Worm (Caenorhabditis elegans): ENCODE data around the gene B0554.4.

B0554.4 gene

DNA sequence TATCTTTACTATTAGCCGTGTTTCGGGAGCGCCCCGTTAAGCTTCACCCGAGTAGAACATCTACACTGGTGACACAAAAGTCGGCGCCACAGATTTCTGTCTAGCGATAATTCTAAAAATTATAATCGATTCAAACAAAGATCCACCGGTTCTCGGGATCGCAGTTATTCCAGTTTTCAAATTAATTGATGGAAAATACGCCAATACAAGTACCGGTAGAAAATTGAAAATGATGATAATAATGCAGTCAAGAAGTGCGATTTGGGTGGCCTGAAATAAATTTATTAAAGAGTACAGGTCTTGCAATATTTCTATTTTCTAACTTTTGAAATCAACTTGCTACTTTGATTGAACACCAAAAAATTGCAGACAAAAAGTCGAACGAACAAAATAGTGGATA is 38.6 kb downstream of the B0554.4 start:
- TF ChIP-seq sdc-2 (tag; optimal IDR thresholded peaks at IDR 0.05): no peak
- TF ChIP-seq elt-4 (tag; optimal IDR thresholded peaks at IDR 0.05): no peak
- no peak for TF ChIP-seq ceh-6 (GFP tag; optimal IDR thresholded peaks at IDR 0.05)
- no peak for TF ChIP-seq syd-9 (tag; optimal IDR thresholded peaks at IDR 0.05)
- no peak for TF ChIP-seq unc-3 (GFP tag; conservative IDR thresholded peaks at IDR 0.05)
- no peak for TF ChIP-seq unc-3 (tag; optimal IDR thresholded peaks at IDR 0.05)
- TF ChIP-seq gmeb-2 (tag; optimal IDR thresholded peaks at IDR 0.05): no peak
- TF ChIP-seq che-1 (tag; optimal IDR thresholded peaks at IDR 0.05): no peak
- TF ChIP-seq F13H6.1 (tag; optimal IDR thresholded peaks at IDR 0.05): no peak
- no peak for TF ChIP-seq hlh-6 (tag; optimal IDR thresholded peaks at IDR 0.05)
- no peak for TF ChIP-seq unc-42 (tag; optimal IDR thresholded peaks at IDR 0.05)

DNA sequence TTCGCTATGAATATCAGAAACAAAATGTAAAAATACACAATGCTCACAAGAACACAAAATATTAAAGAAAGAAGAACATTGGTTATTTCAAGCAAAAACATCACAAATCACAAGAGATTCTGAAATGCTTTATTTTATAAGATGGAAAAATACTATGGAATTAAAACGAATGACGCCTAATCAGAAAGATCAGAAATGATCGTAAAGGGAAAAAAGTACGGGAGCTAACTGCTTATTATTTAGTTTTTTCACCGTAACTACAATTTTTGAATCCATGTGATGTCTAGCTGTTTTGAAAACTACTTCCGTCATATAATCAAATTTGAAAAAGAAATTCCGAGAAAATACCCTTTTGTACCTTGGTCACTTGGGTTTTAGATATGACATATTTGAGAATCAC is 39.5 kb downstream of the B0554.4 start, which contains the start of gene srbc-57:
Gene srbc-57 (minus strand): TSS at position 101 of the 400 bp plus-strand sequence.
- TF ChIP-seq dve-1 (tag; optimal IDR thresholded peaks at IDR 0.05): no peak
- no peak for TF ChIP-seq pros-1 (tag; optimal IDR thresholded peaks at IDR 0.05)
- TF ChIP-seq sox-2 (GFP tag; IDR thresholded peaks at IDR 0.05): no peak
- TF ChIP-seq fax-1 (tag; optimal IDR thresholded peaks at IDR 0.05): no peak
- TF ChIP-seq hlh-30 (tag; optimal IDR thresholded peaks at IDR 0.05; ENCODE audit: insufficient read depth): no peak
- no peak for TF ChIP-seq lin-11 (tag; optimal IDR thresholded peaks at IDR 0.05)
- TF ChIP-seq pha-2 (tag; optimal IDR thresholded peaks at IDR 0.05): no peak
- TF ChIP-seq hlh-6 (tag; optimal IDR thresholded peaks at IDR 0.05): no peak
- no peak for TF ChIP-seq mec-3 (tag; optimal IDR thresholded peaks at IDR 0.05; ENCODE audit: borderline replicate concordance)
- no peak for TF ChIP-seq rnt-1 (tag; optimal IDR thresholded peaks at IDR 0.05)
- TF ChIP-seq dmd-4 (tag; optimal IDR thresholded peaks at IDR 0.05; ENCODE audit: borderline replicate concordance): no peak
- TF ChIP-seq Y22D7AL.16 (tag; optimal IDR thresholded peaks at IDR 0.05): no peak
- no peak for TF ChIP-seq npax-4 (tag; optimal IDR thresholded peaks at IDR 0.05)
- no peak for TF ChIP-seq zip-5 (tag; optimal IDR thresholded peaks at IDR 0.05)
- TF ChIP-seq ceh-45 (GFP tag; IDR thresholded peaks at IDR 0.05): no peak
- no peak for TF ChIP-seq F13H6.1 (tag; optimal IDR thresholded peaks at IDR 0.05)

- TF ChIP-seq ref-2 (tag; optimal IDR thresholded peaks at IDR 0.05): no peak
- no peak for TF ChIP-seq tbx-2 (tag; optimal IDR thresholded peaks at IDR 0.05)
- no peak for TF ChIP-seq ceh-45 (GFP tag; IDR thresholded peaks at IDR 0.05)
- no peak for TF ChIP-seq unc-3 (GFP tag; conservative IDR thresholded peaks at IDR 0.05)
- TF ChIP-seq unc-3 (tag; optimal IDR thresholded peaks at IDR 0.05): no peak
Observed at ce11 chrV:472589-472988, 43.6 kb downstream of the B0554.4 start, which contains the start of gene srt-31. Gene srt-31, plus strand, starts transcription at chrV:472889.

DNA sequence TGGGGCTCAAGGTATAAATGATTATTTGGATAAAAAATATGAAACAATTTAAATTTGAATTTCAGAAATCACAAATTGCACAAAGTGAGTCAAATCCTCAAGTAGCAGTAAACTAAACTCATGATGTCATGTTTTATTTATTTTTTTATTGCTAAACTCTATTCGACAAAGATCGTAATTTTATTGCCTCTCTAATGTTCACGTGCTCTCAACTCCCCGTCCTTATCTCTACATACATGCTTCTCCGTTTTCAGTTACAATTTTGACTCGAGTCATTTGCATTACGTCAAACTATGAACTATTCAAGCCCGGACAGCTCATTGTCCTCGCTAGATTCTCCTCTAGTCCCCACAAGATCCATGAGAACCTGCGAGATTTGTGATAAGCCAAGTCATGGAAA is 45.6 kb downstream of the B0554.4 start, which contains the start of gene nhr-99:
Gene nhr-99 (plus strand): TSS at position 263 of the 400 bp plus-strand sequence.
- TF ChIP-seq ceh-34 (tag; optimal IDR thresholded peaks at IDR 0.05): no peak
- no peak for TF ChIP-seq ttx-3 (tag; optimal IDR thresholded peaks at IDR 0.05)
- TF ChIP-seq K09A11.1 (tag; optimal IDR thresholded peaks at IDR 0.05; ENCODE audit: insufficient read depth): no peak
- TF ChIP-seq ahr-1 (tag; optimal IDR thresholded peaks at IDR 0.05): no peak
- no peak for TF ChIP-seq fkh-6 (tag; optimal IDR thresholded peaks at IDR 0.05)
- TF ChIP-seq nhr-232 (tag; optimal IDR thresholded peaks at IDR 0.05): no peak
- TF ChIP-seq nfya-1 (tag; optimal IDR thresholded peaks at IDR 0.05): no peak
- no peak for TF ChIP-seq hlh-6 (tag; optimal IDR thresholded peaks at IDR 0.05)
- TF ChIP-seq hlh-8 (tag; optimal IDR thresholded peaks at IDR 0.05): no peak
- TF ChIP-seq hlh-15 (tag; optimal IDR thresholded peaks at IDR 0.05): no peak
- no peak for TF ChIP-seq zip-5 (tag; optimal IDR thresholded peaks at IDR 0.05)
- no peak for TF ChIP-seq ceh-19 (GFP tag; optimal IDR thresholded peaks at IDR 0.05)
- no peak for TF ChIP-seq ceh-31 (tag; optimal IDR thresholded peaks at IDR 0.05)
- no peak for TF ChIP-seq dmd-4 (tag; optimal IDR thresholded peaks at IDR 0.05; ENCODE audit: borderline replicate concordance)
- TF ChIP-seq syd-9 (tag; optimal IDR thresholded peaks at IDR 0.05): no peak
- TF ChIP-seq pat-9 (tag; optimal IDR thresholded peaks at IDR 0.05): no peak
